Fruit fly (Drosophila melanogaster): ENCODE measurements around the gene CG3223.
A peak's percentile ranks its signal among the peaks of the same experiment; 100 is the strongest.

CG3223 gene

dm6 chr3R:8001074-8001669 lies 8.0 kb upstream of the CG3223 start, which contains the start of the genes Kmn2 and CG2698 (continued):
- TF ChIP-seq CG11398 (GFP tag; optimal IDR thresholded peaks at IDR 0.05) (no peak), z (GFP tag; IDR thresholded peaks at IDR 0.05) (peak; percentile 69; the same call in 2 of the 3 replicates), nom (GFP tag; optimal IDR thresholded peaks at IDR 0.05) (peak; percentile 90), CG11723 (GFP tag; optimal IDR thresholded peaks at IDR 0.05) (peak; percentile 86), CG12769 (tag; optimal IDR thresholded peaks at IDR 0.05) (peak; percentile 74), CG3407 (GFP tag; optimal IDR thresholded peaks at IDR 0.05) (peak; percentile 89), fru (optimal IDR thresholded peaks at IDR 0.05) (no peak), jing (GFP tag; optimal IDR thresholded peaks at IDR 0.05) (peak; percentile 85), CG10959 (GFP tag; IDR thresholded peaks at IDR 0.05) (peak; percentile 96), tap (tag; optimal IDR thresholded peaks at IDR 0.05) (peak; percentile 78), Nf-YB (GFP tag; optimal IDR thresholded peaks at IDR 0.05) (peak; percentile 82), CG6254 (GFP tag; optimal IDR thresholded peaks at IDR 0.05) (peak; percentile 92), CG14014 (GFP tag; IDR thresholded peaks at IDR 0.05) (peak; percentile 97), wor (GFP tag; IDR thresholded peaks at IDR 0.05) (peak; percentile 97), h (optimal IDR thresholded peaks at IDR 0.05) (no peak), Atf3 (GFP tag; optimal IDR thresholded peaks at IDR 0.05) (peak; percentile 76), Nf-YA (GFP tag; IDR thresholded peaks at IDR 0.05) (peak; percentile 95), dmrt99B (tag; optimal IDR thresholded peaks at IDR 0.05) (peak; percentile 95), fd96Cb (tag; optimal IDR thresholded peaks at IDR 0.05) (peak; percentile 96), sug (tag; optimal IDR thresholded peaks at IDR 0.05) (peak; percentile 92), CoRest (tag; optimal IDR thresholded peaks at IDR 0.05) (peak; percentile 97), sqz (GFP tag; optimal IDR thresholded peaks at IDR 0.05) (peak; percentile 90), CG2129 (GFP tag; IDR thresholded peaks at IDR 0.05; ENCODE audit: partially characterized antibody) (no peak), CG12104 (GFP tag; optimal IDR thresholded peaks at IDR 0.05) (peak; percentile 92), CG32772 (GFP tag; IDR thresholded peaks at IDR 0.05) (peak; percentile 98), CG32532 (GFP tag; IDR thresholded peaks at IDR 0.05) (peak; percentile 98), CG2712 (tag; optimal IDR thresholded peaks at IDR 0.05) (peak; percentile 95), vfl (GFP tag; optimal IDR thresholded peaks at IDR 0.05) (peak; percentile 90), slp2 (GFP tag; optimal IDR thresholded peaks at IDR 0.05) (peak; percentile 63), CG6813 (GFP tag; optimal IDR thresholded peaks at IDR 0.05) (peak; percentile 86), bbx (GFP tag; IDR thresholded peaks at IDR 0.05; ENCODE audit: partially characterized antibody) (peak; percentile 48; the same call in 1 of the 2 replicates), sc (optimal IDR thresholded peaks at IDR 0.05) (no peak), sc (GFP tag; optimal IDR thresholded peaks at IDR 0.05) (peak; percentile 91), cato (GFP tag; optimal IDR thresholded peaks at IDR 0.05; ENCODE audit: borderline replicate concordance) (peak; percentile 91), fd102C (GFP tag; optimal IDR thresholded peaks at IDR 0.05) (peak; percentile 72), CG17568 (GFP tag; optimal IDR thresholded peaks at IDR 0.05) (peak; percentile 88), Meics (GFP tag; optimal IDR thresholded peaks at IDR 0.05) (peak; percentile 95), Doc3 (GFP tag; IDR thresholded peaks at IDR 0.05; ENCODE audit: partially characterized antibody) (0 out of 3 replicates have a peak, but pooled peaks have one; percentile 35), Asciz (GFP tag; optimal IDR thresholded peaks at IDR 0.05) (peak; percentile 85), CG5953 (GFP tag; IDR thresholded peaks at IDR 0.05) (peak; percentile 96), CG15696 (tag; optimal IDR thresholded peaks at IDR 0.05) (peak; percentile 89), aop (GFP tag; IDR thresholded peaks at IDR 0.05) (peak; percentile 87), chinmo (GFP tag; IDR thresholded peaks at IDR 0.05; ENCODE audit: partially characterized antibody) (no peak), HmgZ (tag; optimal IDR thresholded peaks at IDR 0.05) (peak; percentile 96), Ssrp (tag; optimal IDR thresholded peaks at IDR 0.05) (peak; percentile 95), CG4854 (GFP tag; optimal IDR thresholded peaks at IDR 0.05) (peak; percentile 84), ac (GFP tag; optimal IDR thresholded peaks at IDR 0.05) (peak; percentile 80), Sry-δ (GFP tag; optimal IDR thresholded peaks at IDR 0.05) (peak; percentile 47), schlank (tag; optimal IDR thresholded peaks at IDR 0.05) (peak; percentile 84)
